Fruit fly (Drosophila melanogaster) whole organism, embryonic: ENCODE data around the gene CG11560.

ENCODE experiments used
- B-H2 ChIP-seq: fragments of 200-800 bp; sonication (Bioruptor generic); optimal IDR thresholded peaks from 2 replicates; lab custom pipeline; 2018; ENCODE audit warnings: missing biosample characterization, mild to moderate bottlenecking, missing genetic modification characterization
- CG10274 ChIP-seq: fragments of 200-800 bp; sonication (Bioruptor generic); optimal IDR thresholded peaks from 3 replicates; lab custom pipeline; 2017; ENCODE audit warnings: missing biosample characterization, mild to moderate bottlenecking, missing genetic modification characterization
- CG10462 ChIP-seq: fragments of 200-800 bp; sonication (Bioruptor generic); optimal IDR thresholded peaks from 2 replicates; lab custom pipeline; 2016; ENCODE audit warnings: missing biosample characterization, missing genetic modification characterization
- CG10543 ChIP-seq: fragments of 200-800 bp; sonication (Bioruptor generic); optimal IDR thresholded peaks from 3 replicates; lab custom pipeline; 2017; ENCODE audit warnings: missing biosample characterization, mild to moderate bottlenecking, missing genetic modification characterization, moderate library complexity
- CG10565 ChIP-seq: fragments of 200-800 bp; sonication (Bioruptor generic); optimal IDR thresholded peaks from 3 replicates; lab custom pipeline; 2016; ENCODE audit warnings: missing biosample characterization, mild to moderate bottlenecking, missing genetic modification characterization
- CG11085 ChIP-seq: fragments of 200-800 bp; sonication (Bioruptor generic); IDR thresholded peaks from 2 replicates; pipeline ENCODE4 v1.3.6; 2022; ENCODE audit warnings: missing biosample characterization, missing genetic modification characterization
- CG11247 ChIP-seq: fragments of 200-800 bp; sonication (Bioruptor generic); IDR thresholded peaks from 2 replicates; pipeline ENCODE4 v1.3.6; 2022; ENCODE audit warnings: missing biosample characterization, missing genetic modification characterization
- CG11504 ChIP-seq: fragments of 200-800 bp; sonication (Bioruptor generic); optimal IDR thresholded peaks from 3 replicates; lab custom pipeline; 2019; ENCODE audit warnings: missing biosample characterization, mild to moderate bottlenecking, missing genetic modification characterization, moderate library complexity
- CG11723 ChIP-seq: fragments of 200-800 bp; sonication (Bioruptor generic); optimal IDR thresholded peaks from 2 replicates; lab custom pipeline; 2017; ENCODE audit warnings: missing biosample characterization, mild to moderate bottlenecking, missing genetic modification characterization
- CG12155 ChIP-seq: fragments of 200-800 bp; sonication (Bioruptor generic); optimal IDR thresholded peaks from 3 replicates; lab custom pipeline; 2016; ENCODE audit warnings: missing biosample characterization, missing genetic modification characterization
- CG13296 ChIP-seq: fragments of 200-800 bp; sonication (Bioruptor generic); optimal IDR thresholded peaks from 3 replicates; lab custom pipeline; 2018; ENCODE audit warnings: missing biosample characterization, mild to moderate bottlenecking, missing genetic modification characterization
- CG16779 ChIP-seq: fragments of 200-800 bp; sonication (Bioruptor generic); IDR thresholded peaks from 2 replicates; pipeline ENCODE4 v1.3.6; 2022; ENCODE audit warnings: missing biosample characterization, missing genetic modification characterization
- CG16863 ChIP-seq: fragments of 200-800 bp; sonication (Bioruptor generic); optimal IDR thresholded peaks from 3 replicates; lab custom pipeline; 2016; ENCODE audit warnings: missing biosample characterization, missing genetic modification characterization
- CG17359 ChIP-seq: fragments of 200-800 bp; sonication (Bioruptor generic); optimal IDR thresholded peaks from 3 replicates; lab custom pipeline; 2018; ENCODE audit warnings: missing biosample characterization, mild to moderate bottlenecking, missing genetic modification characterization, moderate library complexity
- CG18764 ChIP-seq: fragments of 200-800 bp; sonication (Bioruptor generic); optimal IDR thresholded peaks from 3 replicates; lab custom pipeline; 2016; ENCODE audit warnings: missing biosample characterization, missing genetic modification characterization
- CG2202 ChIP-seq: fragments of 200-800 bp; sonication (Bioruptor generic); optimal IDR thresholded peaks from 2 replicates; lab custom pipeline; 2018; ENCODE audit warnings: missing biosample characterization, mild to moderate bottlenecking, missing genetic modification characterization
- CG30020 ChIP-seq: fragments of 200-800 bp; optimal IDR thresholded peaks from 2 replicates; lab custom pipeline; 2019; ENCODE audit warnings: missing biosample characterization, mild to moderate bottlenecking, missing genetic modification characterization, moderate library complexity
- CG30431 ChIP-seq: fragments of 200-800 bp; sonication (Bioruptor generic); optimal IDR thresholded peaks from 2 replicates; lab custom pipeline; 2017; ENCODE audit warnings: missing biosample characterization, missing genetic modification characterization
- CG3065 ChIP-seq: fragments of 200-800 bp; sonication (Bioruptor generic); optimal IDR thresholded peaks from 2 replicates; lab custom pipeline; 2016; ENCODE audit warnings: missing biosample characterization, missing genetic modification characterization
- CG32767 ChIP-seq: fragments of 200-800 bp; sonication (Bioruptor generic); IDR thresholded peaks from 2 replicates; pipeline ENCODE4 v1.3.6; 2022; ENCODE audit warnings: missing biosample characterization, missing genetic modification characterization
- CG42726 ChIP-seq: fragments of 200-800 bp; sonication (Bioruptor generic); IDR thresholded peaks from 2 replicates; pipeline ENCODE4 v1.3.6; 2022; ENCODE audit warnings: missing biosample characterization, missing genetic modification characterization; ENCODE audit not compliant: partially characterized antibody
- CG4404 ChIP-seq: fragments of 200-800 bp; sonication (Bioruptor generic); IDR thresholded peaks from 2 replicates; pipeline ENCODE4 v1.3.6; 2022; ENCODE audit warnings: missing biosample characterization, missing genetic modification characterization
- CG6254 ChIP-seq: fragments of 200-800 bp; sonication (Bioruptor generic); optimal IDR thresholded peaks from 3 replicates; lab custom pipeline; 2017; ENCODE audit warnings: mild to moderate bottlenecking, missing biosample characterization, missing genetic modification reagents, missing genetic modification characterization
- CG6654 ChIP-seq: fragments of 200-800 bp; sonication (Bioruptor generic); optimal IDR thresholded peaks from 2 replicates; lab custom pipeline; 2017; ENCODE audit warnings: missing biosample characterization, mild to moderate bottlenecking, missing genetic modification characterization
- CG7745 ChIP-seq: fragments of 200-800 bp; sonication (Bioruptor generic); optimal IDR thresholded peaks from 2 replicates; lab custom pipeline; 2018; ENCODE audit warnings: missing biosample characterization, mild to moderate bottlenecking, missing genetic modification characterization, moderate library complexity
- CG7839 ChIP-seq: fragments of 200-800 bp; sonication (Bioruptor generic); optimal IDR thresholded peaks from 3 replicates; lab custom pipeline; 2018; ENCODE audit warnings: missing biosample characterization, mild to moderate bottlenecking, missing genetic modification characterization, moderate library complexity
- CG7963 ChIP-seq: fragments of 200-800 bp; sonication (Bioruptor generic); IDR thresholded peaks from 3 replicates; pipeline ENCODE4 v1.3.6; 2022; ENCODE audit warnings: missing biosample characterization, missing genetic modification characterization; ENCODE audit not compliant: partially characterized antibody
- CG8290 ChIP-seq, 3 experiments: fragments of 200-800 bp; sonication (Bioruptor generic); optimal IDR thresholded peaks; 2 replicates each; lab custom pipeline; 2016 to 2019; ENCODE audit warnings: missing biosample characterization in 3 of 3, missing genetic modification characterization in 3 of 3, mild to moderate bottlenecking in 2 of 3, moderate library complexity in 1 of 3
- CG8944 ChIP-seq: fragments of 200-800 bp; sonication (Bioruptor generic); optimal IDR thresholded peaks from 3 replicates; lab custom pipeline; 2016; ENCODE audit warnings: missing biosample characterization, missing genetic modification characterization
- CoRest ChIP-seq: fragments of 200-800 bp; sonication (Bioruptor generic); optimal IDR thresholded peaks from 3 replicates; lab custom pipeline; 2018; ENCODE audit warnings: missing biosample characterization, mild to moderate bottlenecking, missing genetic modification characterization, moderate library complexity
- Dad ChIP-seq: fragments of 200-800 bp; sonication (Bioruptor generic); optimal IDR thresholded peaks from 3 replicates; lab custom pipeline; 2016; ENCODE audit warnings: missing biosample characterization, missing genetic modification characterization
- H2.0 ChIP-seq: fragments of 200-800 bp; sonication (Bioruptor generic); IDR thresholded peaks from 2 replicates; pipeline ENCODE4 v1.3.6; 2022; ENCODE audit warnings: missing biosample characterization, missing genetic modification characterization
- Hr51 ChIP-seq, 2 experiments: fragments of 200-800 bp; sonication (Bioruptor generic); optimal IDR thresholded peaks; 2 replicates in 1 of 2; 3 replicates in 1 of 2; lab custom pipeline; 2016 to 2018; ENCODE audit warnings: missing biosample characterization in 2 of 2, missing genetic modification characterization in 2 of 2, mild to moderate bottlenecking in 1 of 2, moderate library complexity in 1 of 2
- Kr ChIP-seq: fragments of 200-800 bp; sonication (Bioruptor generic); optimal IDR thresholded peaks from 2 replicates; lab custom pipeline; 2017; ENCODE audit warnings: missing biosample characterization, mild to moderate bottlenecking, missing genetic modification characterization
- MBD-R2 ChIP-seq: fragments of 200-800 bp; sonication (Bioruptor generic); IDR thresholded peaks from 2 replicates; pipeline ENCODE4 v1.3.6; 2022; ENCODE audit warnings: missing biosample characterization, missing genetic modification characterization
- Max ChIP-seq: fragments of 200-800 bp; sonication (Bioruptor generic); optimal IDR thresholded peaks from 2 replicates; lab custom pipeline; 2016; ENCODE audit warnings: missing biosample characterization, mild to moderate bottlenecking, missing genetic modification characterization
- Scr ChIP-seq: fragments of 200-800 bp; sonication (Bioruptor generic); IDR thresholded peaks from 2 replicates; pipeline ENCODE4 v1.3.6; 2022; ENCODE audit warnings: missing biosample characterization, missing genetic modification characterization; ENCODE audit not compliant: partially characterized antibody
- cg ChIP-seq: fragments of 200-800 bp; sonication (Bioruptor generic); optimal IDR thresholded peaks from 3 replicates; lab custom pipeline; 2019; ENCODE audit warnings: missing biosample characterization, mild to moderate bottlenecking, missing genetic modification characterization, moderate library complexity
- dati ChIP-seq: fragments of 200-800 bp; sonication (Bioruptor generic); IDR thresholded peaks from 2 replicates; pipeline ENCODE4 v1.3.6; 2022; ENCODE audit warnings: missing biosample characterization, missing genetic modification characterization
- dmrt11E ChIP-seq: fragments of 200-800 bp; sonication (Bioruptor generic); optimal IDR thresholded peaks from 3 replicates; lab custom pipeline; 2018; ENCODE audit warnings: missing biosample characterization, mild to moderate bottlenecking, missing genetic modification characterization, moderate library complexity
- dysf ChIP-seq: fragments of 200-800 bp; sonication (Bioruptor generic); IDR thresholded peaks from 3 replicates; pipeline ENCODE4 v1.3.6; 2022; ENCODE audit warnings: missing biosample characterization, missing genetic modification characterization
- ham ChIP-seq: fragments of 200-800 bp; sonication (Bioruptor generic); IDR thresholded peaks from 2 replicates; pipeline ENCODE4 v1.3.6; 2022; ENCODE audit warnings: missing biosample characterization, missing genetic modification characterization
- luna ChIP-seq: fragments of 200-800 bp; sonication (Bioruptor generic); optimal IDR thresholded peaks from 2 replicates; lab custom pipeline; 2016; ENCODE audit warnings: missing biosample characterization, missing genetic modification characterization
- nerfin-2 ChIP-seq: fragments of 200-800 bp; sonication (Bioruptor generic); IDR thresholded peaks from 2 replicates; pipeline ENCODE4 v1.3.6; 2022; ENCODE audit warnings: missing biosample characterization, missing genetic modification characterization; ENCODE audit not compliant: partially characterized antibody
- nmo ChIP-seq: fragments of 200-800 bp; sonication (Bioruptor generic); optimal IDR thresholded peaks from 2 replicates; lab custom pipeline; 2018; ENCODE audit warnings: missing biosample characterization, mild to moderate bottlenecking, missing genetic modification characterization, moderate library complexity
- otp ChIP-seq: fragments of 200-800 bp; sonication (Bioruptor generic); IDR thresholded peaks from 3 replicates; pipeline ENCODE4, ENCODE4 v1.3.6; 2022; ENCODE audit warnings: missing biosample characterization, missing genetic modification characterization
- phol ChIP-seq: fragments of 200-800 bp; sonication (Bioruptor generic); optimal IDR thresholded peaks from 3 replicates; lab custom pipeline; 2018; ENCODE audit warnings: missing biosample characterization, mild to moderate bottlenecking, missing genetic modification characterization, moderate library complexity
- pita ChIP-seq: fragments of 200-800 bp; sonication (Bioruptor generic); optimal IDR thresholded peaks from 2 replicates; lab custom pipeline; 2017; ENCODE audit warnings: missing biosample characterization, mild to moderate bottlenecking, missing genetic modification characterization
- vfl ChIP-seq: fragments of 200-800 bp; sonication (Bioruptor generic); optimal IDR thresholded peaks from 2 replicates; lab custom pipeline; 2016; ENCODE audit warnings: missing biosample characterization, missing genetic modification characterization

The CG11560 gene

dm6 chr3L:12124975-12125374, 5.2 kb downstream of the CG11560 start, which contains the start of gene yps (continued):
- TF ChIP-seq CG10274 (GFP tag; lab: Kevin White, UChicago) (peak; percentile 90), nerfin-2 (GFP tag; lab: Robert Waterston, UW) (0 out of 2 replicates have a peak, but pooled peaks have one; percentile 24), Dad (peak; percentile 95), MBD-R2 (GFP tag; lab: Robert Waterston, UW) (peak; percentile 78; the same call in 1 of the 2 replicates), CG17359 (tag; lab: Kevin White, UChicago) (peak; percentile 93), CG30020 (tag; lab: Kevin White, UChicago) (peak; percentile 68), dati (GFP tag; lab: Robert Waterston, UW) (peak; percentile 92), CG10565 (GFP tag; lab: Kevin White, UChicago) (no peak), Hr51 (GFP tag; optimal IDR thresholded peaks at IDR 0.05; lab: Kevin White, UChicago) (peak; percentile 83 to 95), CoRest (tag; lab: Kevin White, UChicago) (peak; percentile 84), nmo (GFP tag; lab: Kevin White, UChicago) (peak; percentile 81), CG32767 (GFP tag; lab: Robert Waterston, UW) (peak; percentile 72), CG7839 (peak; percentile 87), CG30431 (peak; percentile 77), vfl (peak; percentile 93), dmrt11E (tag; lab: Kevin White, UChicago) (peak; percentile 81), CG8290 (GFP tag; optimal IDR thresholded peaks at IDR 0.05; lab: Kevin White, UChicago) (peak; percentile 91), CG8290 (tag; optimal IDR thresholded peaks at IDR 0.05; lab: Kevin White, UChicago) (peak; percentile 88 to 99), CG10462 (GFP tag; lab: Kevin White, UChicago) (peak; percentile 73), H2.0 (GFP tag; lab: Robert Waterston, UW) (peak; percentile 84), CG16863 (GFP tag; lab: Kevin White, UChicago) (peak; percentile 84), Kr (GFP tag; lab: Kevin White, UChicago) (peak; percentile 80), CG16779 (peak; percentile 85), CG6254 (peak; percentile 90), Scr (GFP tag; lab: Robert Waterston, UW) (peak; percentile 79), CG6654 (GFP tag; lab: Kevin White, UChicago) (peak; percentile 74), pita (GFP tag; lab: Kevin White, UChicago) (no peak), CG7963 (GFP tag; lab: Robert Waterston, UW) (peak; percentile 75), CG18764 (GFP tag; lab: Kevin White, UChicago) (peak; percentile 93), CG10543 (GFP tag; lab: Kevin White, UChicago) (peak; percentile 98), CG11504 (tag; lab: Kevin White, UChicago) (peak; percentile 85), CG7745 (peak; percentile 87), otp (GFP tag; lab: Robert Waterston, UW) (peak; percentile 97), CG4404 (GFP tag; lab: Robert Waterston, UW) (no peak), CG2202 (tag; lab: Kevin White, UChicago) (peak; percentile 93), dysf (GFP tag; lab: Robert Waterston, UW) (peak; percentile 83), CG11247 (GFP tag; lab: Robert Waterston, UW) (peak; percentile 91), B-H2 (GFP tag; lab: Kevin White, UChicago) (peak; percentile 98), luna (GFP tag; lab: Kevin White, UChicago) (peak; percentile 88), CG12155 (GFP tag; lab: Kevin White, UChicago) (peak; percentile 88), ham (GFP tag; lab: Robert Waterston, UW) (peak; percentile 78; the same call in 1 of the 2 replicates), CG11723 (GFP tag; lab: Kevin White, UChicago) (peak; percentile 95), CG13296 (GFP tag; lab: Kevin White, UChicago) (peak; percentile 97), CG3065 (GFP tag; lab: Kevin White, UChicago) (peak; percentile 85), CG42726 (GFP tag; lab: Robert Waterston, UW) (peak; percentile 51; the same call in 1 of the 2 replicates), CG11085 (GFP tag; lab: Robert Waterston, UW) (peak; percentile 90), phol (tag; lab: Kevin White, UChicago) (peak; percentile 90), Max (peak; percentile 92), cg (no peak), CG8944 (GFP tag; lab: Kevin White, UChicago) (peak; percentile 80)
